Worm (Caenorhabditis elegans) whole organism, early embryonic: ENCODE measurements around the gene F08D12.15.

Experiments
- B0310.2 ChIP-seq: sonication (generic microtip); optimal IDR thresholded peaks from 2 replicates; lab custom pipeline; 2016; ENCODE audit warnings: mild to moderate bottlenecking, missing genetic modification characterization, missing compliant biosample characterization
- F13C5.2 ChIP-seq: sonication (generic microtip); optimal IDR thresholded peaks from 2 replicates; lab custom pipeline; 2017; ENCODE audit warnings: mild to moderate bottlenecking, missing genetic modification characterization, inconsistent platforms, missing compliant biosample characterization
- aly-1 ChIP-seq: sonication (generic microtip); optimal IDR thresholded peaks from 2 replicates; lab custom pipeline; 2016; ENCODE audit warnings: missing genetic modification characterization, missing compliant biosample characterization
- ama-1 ChIP-seq: fragments of 150-350 bp; optimal IDR thresholded peaks from 2 replicates; lab custom pipeline; 2014
- ceh-13 ChIP-seq: fragments of 200-800 bp; sonication (Bioruptor generic); optimal IDR thresholded peaks from 2 replicates; lab custom pipeline; 2018; ENCODE audit warnings: mild to moderate bottlenecking, missing genetic modification characterization, missing compliant biosample characterization
- ceh-36 ChIP-seq: sonication (generic microtip); optimal IDR thresholded peaks from 2 replicates; lab custom pipeline; 2016; ENCODE audit warnings: missing genetic modification characterization, inconsistent platforms, missing compliant biosample characterization
- ets-7 ChIP-seq: sonication (generic microtip); optimal IDR thresholded peaks from 2 replicates; lab custom pipeline; 2016; ENCODE audit warnings: missing genotype, missing genetic modification characterization, missing compliant biosample characterization
- flt-1 ChIP-seq: fragments of 200-800 bp; sonication (Bioruptor generic); IDR thresholded peaks from 2 replicates; pipeline ENCODE4 v1.3.6; 2022; ENCODE audit warnings: missing genetic modification characterization, missing compliant biosample characterization
- hmbx-1 ChIP-seq: sonication (generic microtip); optimal IDR thresholded peaks from 2 replicates; lab custom pipeline; 2016; ENCODE audit warnings: mild to moderate bottlenecking, missing genetic modification characterization, missing compliant biosample characterization
- hmg-4 ChIP-seq: fragments of 200-800 bp; sonication (Bioruptor generic); optimal IDR thresholded peaks from 2 replicates; lab custom pipeline; 2018; ENCODE audit warnings: mild to moderate bottlenecking, missing genetic modification characterization, missing compliant biosample characterization
- hnd-1 ChIP-seq: sonication (generic microtip); optimal IDR thresholded peaks from 2 replicates; lab custom pipeline; 2016; ENCODE audit warnings: missing genetic modification characterization, missing compliant biosample characterization
- pes-1 ChIP-seq: fragments of 200-800 bp; sonication (Bioruptor generic); IDR thresholded peaks from 2 replicates; pipeline ENCODE4 v1.3.6; 2022; ENCODE audit warnings: missing genetic modification reagents, missing genetic modification characterization, missing compliant biosample characterization
- scrt-1 ChIP-seq: fragments of 200-800 bp; sonication (Bioruptor generic); IDR thresholded peaks from 2 replicates; pipeline ENCODE4 v1.3.6; 2022; ENCODE audit warnings: missing genetic modification characterization, missing compliant biosample characterization
- sea-1 ChIP-seq: fragments of 200-800 bp; sonication (Bioruptor generic); conservative IDR thresholded peaks from 2 replicates; pipeline ENCODE4 v1.3.6; 2022; ENCODE audit warnings: missing genetic modification characterization, missing compliant biosample characterization
- tbx-11 ChIP-seq: fragments of 200-800 bp; sonication (Bioruptor generic); IDR thresholded peaks from 2 replicates; pipeline ENCODE4 v1.3.6; 2022; ENCODE audit warnings: missing genetic modification characterization, missing compliant biosample characterization
- tbx-37 ChIP-seq: fragments of 200-800 bp; sonication (Bioruptor generic); conservative IDR thresholded peaks from 2 replicates; pipeline ENCODE4 v1.3.6; 2022; ENCODE audit warnings: missing genetic modification reagents, missing genetic modification characterization, missing compliant biosample characterization
- tra-4 ChIP-seq: sonication (generic microtip); optimal IDR thresholded peaks from 2 replicates; lab custom pipeline; 2017; ENCODE audit warnings: missing genetic modification characterization, missing compliant biosample characterization

The F08D12.15 gene

ce11 chrII:2749595-2750048 lies 16.8 kb upstream of the F08D12.15 start, which contains the start of gene F29A7.4:
TSS of gene F29A7.4 (plus strand) at chrII:2749998.
- TF ChIP-seq pes-1 (GFP tag; lab: Robert Waterston, UW) (no peak), sea-1 (GFP tag; lab: Robert Waterston, UW) (no peak)

- TF ChIP-seq tra-4 (no peak), tbx-11 (GFP tag; lab: Robert Waterston, UW) (no peak), hnd-1 (tag; lab: Kevin White, UChicago) (no peak), sea-1 (GFP tag; lab: Robert Waterston, UW) (no peak), hmbx-1 (tag; lab: Kevin White, UChicago) (no peak), ceh-36 (tag; lab: Kevin White, UChicago) (no peak), tbx-37 (GFP tag; lab: Robert Waterston, UW) (no peak)
Measured at ce11 chrII:2751278-2751677, 15.2 kb upstream of the F08D12.15 start.

- 0 out of 2 replicates have a peak, but pooled peaks have one; percentile 58 for TF ChIP-seq pes-1 (GFP tag; lab: Robert Waterston, UW)
- TF ChIP-seq ceh-36 (tag; lab: Kevin White, UChicago) = no peak
Measured at ce11 chrII:2752536-2752935, 13.9 kb upstream of the F08D12.15 start, which contains the start of gene F29A7.6. TSS of gene F29A7.6 (minus strand) at chrII:2752611.

ce11 chrII:2752999-2753398 lies 13.4 kb upstream of the F08D12.15 start, which contains the start of gene F29A7.3:
TSS of gene F29A7.3 (plus strand) at chrII:2753299.
- TF ChIP-seq ceh-13 (GFP tag; lab: Kevin White, UChicago) (no peak), pes-1 (GFP tag; lab: Robert Waterston, UW) (no peak), ama-1 (no peak), tbx-11 (GFP tag; lab: Robert Waterston, UW) (no peak), sea-1 (GFP tag; lab: Robert Waterston, UW) (no peak)

ce11 chrII:2754595-2754994 lies 11.8 kb upstream of the F08D12.15 start:
- TF ChIP-seq ama-1 (no peak), hnd-1 (tag; lab: Kevin White, UChicago) (no peak), tra-4 (no peak), F13C5.2 (no peak), B0310.2 (no peak), pes-1 (GFP tag; lab: Robert Waterston, UW) (no peak), ets-7 (no peak), sea-1 (GFP tag; lab: Robert Waterston, UW) (no peak), tbx-11 (GFP tag; lab: Robert Waterston, UW) (no peak), flt-1 (GFP tag; lab: Robert Waterston, UW) (no peak), aly-1 (tag; lab: Kevin White, UChicago) (no peak), ceh-13 (GFP tag; lab: Kevin White, UChicago) (no peak), scrt-1 (no peak), hmbx-1 (tag; lab: Kevin White, UChicago) (no peak), hmg-4 (no peak), tbx-37 (GFP tag; lab: Robert Waterston, UW) (no peak), ceh-36 (tag; lab: Kevin White, UChicago) (no peak)

ce11 chrII:2756351-2756750 lies 10.1 kb upstream of the F08D12.15 start:
- TF ChIP-seq flt-1 (GFP tag; lab: Robert Waterston, UW) = no peak
- TF ChIP-seq ets-7 = no peak
- TF ChIP-seq ama-1 = no peak
- TF ChIP-seq pes-1 (GFP tag; lab: Robert Waterston, UW) = no peak

- TF ChIP-seq hnd-1 (tag; lab: Kevin White, UChicago) = no peak
- no peak for TF ChIP-seq ceh-36 (tag; lab: Kevin White, UChicago)
- TF ChIP-seq hmbx-1 (tag; lab: Kevin White, UChicago) = no peak
- no peak for TF ChIP-seq ets-7
- no peak for TF ChIP-seq F13C5.2
- no peak for TF ChIP-seq tbx-37 (GFP tag; lab: Robert Waterston, UW)
Measured at ce11 chrII:2757954-2758353, 8.5 kb upstream of the F08D12.15 start, which contains the start of gene F29A7.8. TSS of gene F29A7.8 (minus strand) at chrII:2758054.

- TF ChIP-seq pes-1 (GFP tag; lab: Robert Waterston, UW) (no peak), ceh-13 (GFP tag; lab: Kevin White, UChicago) (no peak), ceh-36 (tag; lab: Kevin White, UChicago) (no peak), hnd-1 (tag; lab: Kevin White, UChicago) (no peak), hmg-4 (no peak), ama-1 (no peak), hmbx-1 (tag; lab: Kevin White, UChicago) (no peak), tra-4 (no peak), ets-7 (no peak), aly-1 (tag; lab: Kevin White, UChicago) (no peak), F13C5.2 (no peak)
Measured at ce11 chrII:2758476-2758875, 8.0 kb upstream of the F08D12.15 start, which contains the start of gene fbxb-107. TSS of gene fbxb-107 (plus strand) at chrII:2758772.

- TF ChIP-seq tbx-11 (GFP tag; lab: Robert Waterston, UW) = no peak
Measured at ce11 chrII:2762108-2762507, 4.3 kb upstream of the F08D12.15 start, which contains the start of gene fbxb-106. TSS of gene fbxb-106 (plus strand) at chrII:2762408.
